Fruit fly (Drosophila melanogaster): ENCODE measurements around the gene Cen.

Gene Cen

DNA sequence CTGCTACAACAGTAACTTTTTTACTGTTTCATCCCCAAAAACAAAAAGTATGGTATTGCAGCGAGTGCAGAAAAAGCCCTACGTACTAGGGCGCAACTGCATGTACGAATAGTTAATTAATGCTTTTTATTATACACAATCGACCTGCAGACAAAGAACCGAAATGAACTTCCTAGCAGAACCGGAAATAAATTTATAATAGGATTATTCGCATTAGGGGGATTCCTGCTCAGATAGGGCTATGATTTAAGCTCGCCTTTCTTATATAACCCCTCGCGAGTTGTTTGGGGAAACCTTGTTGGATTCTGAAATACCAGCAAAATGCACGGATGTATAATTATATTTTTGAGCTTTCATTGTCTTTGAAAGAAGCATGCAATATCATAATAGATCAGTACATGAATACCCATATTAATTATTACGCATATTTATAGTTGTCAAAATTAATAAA is at the start of gene Cen (continued):
- TF ChIP-seq CG32772 (GFP tag; IDR thresholded peaks at IDR 0.05) (peak; percentile 60), zfh2 (GFP tag; optimal IDR thresholded peaks at IDR 0.05) (peak; percentile 41), odd (GFP tag; optimal IDR thresholded peaks at IDR 0.05) (no peak), nerfin-1 (tag; optimal IDR thresholded peaks at IDR 0.05) (no peak), Camta (GFP tag; optimal IDR thresholded peaks at IDR 0.05) (peak; percentile 48), CG10209 (GFP tag; optimal IDR thresholded peaks at IDR 0.05) (peak; percentile 18), nau (GFP tag; optimal IDR thresholded peaks at IDR 0.05) (no peak), CG14441 (GFP tag; IDR thresholded peaks at IDR 0.05) (no peak), CG3726 (GFP tag; IDR thresholded peaks at IDR 0.05) (no peak), CG6765 (GFP tag; optimal IDR thresholded peaks at IDR 0.05) (no peak), ab (GFP tag; optimal IDR thresholded peaks at IDR 0.05) (no peak), zfh1 (GFP tag; IDR thresholded peaks at IDR 0.05) (peak; percentile 41; the same call in 1 of the 3 replicates), dpn (GFP tag; optimal IDR thresholded peaks at IDR 0.05) (peak; percentile 22 to 39), corto (GFP tag; optimal IDR thresholded peaks at IDR 0.05) (no peak), CG8388 (GFP tag; optimal IDR thresholded peaks at IDR 0.05) (no peak), CHES-1-like (GFP tag; optimal IDR thresholded peaks at IDR 0.05) (no peak), zf30C (GFP tag; optimal IDR thresholded peaks at IDR 0.05) (no peak), kay (GFP tag; optimal IDR thresholded peaks at IDR 0.05) (no peak), cato (GFP tag; optimal IDR thresholded peaks at IDR 0.05; ENCODE audit: borderline replicate concordance) (peak; percentile 13), grn (GFP tag; optimal IDR thresholded peaks at IDR 0.05) (no peak), Nf-YA (GFP tag; IDR thresholded peaks at IDR 0.05) (no peak), Bgb (GFP tag; IDR thresholded peaks at IDR 0.05; ENCODE audit: partially characterized antibody) (no peak), pzg (GFP tag; optimal IDR thresholded peaks at IDR 0.05) (peak; percentile 18), CG11696 (GFP tag; IDR thresholded peaks at IDR 0.05) (no peak), zen2 (GFP tag; IDR thresholded peaks at IDR 0.05; ENCODE audit: partially characterized antibody) (no peak), Dip2 (GFP tag; IDR thresholded peaks at IDR 0.05) (no peak), CG6654 (GFP tag; optimal IDR thresholded peaks at IDR 0.05) (no peak), CG3065 (GFP tag; optimal IDR thresholded peaks at IDR 0.05) (no peak), Vsx1 (GFP tag; optimal IDR thresholded peaks at IDR 0.05) (no peak), chif (GFP tag; optimal IDR thresholded peaks at IDR 0.05) (peak in 1 of 2 experiments; percentile 7), ERR (GFP tag; optimal IDR thresholded peaks at IDR 0.05) (no peak), sd (tag; optimal IDR thresholded peaks at IDR 0.05) (no peak), seq (GFP tag; IDR thresholded peaks at IDR 0.05) (peak; percentile 12; the same call in 1 of the 2 replicates), CG17328 (GFP tag; IDR thresholded peaks at IDR 0.05) (peak; percentile 66), CG4820 (GFP tag; optimal IDR thresholded peaks at IDR 0.05) (no peak), run (tag; optimal IDR thresholded peaks at IDR 0.05) (no peak), Med (GFP tag) (peak; percentile 89), YL-1 (GFP tag; optimal IDR thresholded peaks at IDR 0.05) (no peak), ap (GFP tag; IDR thresholded peaks at IDR 0.05) (peak; percentile 34; the same call in 1 of the 2 replicates), hkb (optimal IDR thresholded peaks at IDR 0.05) (no peak), hkb (GFP tag; IDR thresholded peaks at IDR 0.05) (no peak), trem (tag; optimal IDR thresholded peaks at IDR 0.05) (peak; percentile 13), gfzf (GFP tag; optimal IDR thresholded peaks at IDR 0.05) (peak; percentile 59), ham (GFP tag; IDR thresholded peaks at IDR 0.05) (no peak), chm (GFP tag; IDR thresholded peaks at IDR 0.05) (no peak), tin (GFP tag; optimal IDR thresholded peaks at IDR 0.05) (peak; percentile 14), ase (GFP tag; IDR thresholded peaks at IDR 0.05) (no peak), Ets65A (GFP tag) (peak; percentile 69), sisA (GFP tag; IDR thresholded peaks at IDR 0.05) (no peak), CG2875 (GFP tag; optimal IDR thresholded peaks at IDR 0.05) (no peak), sob (GFP tag; IDR thresholded peaks at IDR 0.05) (peak; percentile 11; the same call in 1 of the 2 replicates), CG7786 (GFP tag; optimal IDR thresholded peaks at IDR 0.05) (no peak)

Data from whole organism, embryonic.